Fruit fly (Drosophila melanogaster) whole organism, wandering third instar larva: ENCODE data around the gene Nepl4.
A peak's percentile ranks its signal among the peaks of the same experiment; 100 is the strongest.

Experiments
- CG32264 ChIP-seq: fragments of 200-800 bp; sonication (Bioruptor generic); optimal IDR thresholded peaks from 2 replicates; lab custom pipeline; 2016; ENCODE audit warnings: missing biosample characterization, missing genetic modification characterization
- CG9705 ChIP-seq: fragments of 200-800 bp; sonication (Bioruptor generic); optimal IDR thresholded peaks from 2 replicates; lab custom pipeline; 2018; ENCODE audit warnings: missing biosample characterization, mild to moderate bottlenecking, missing genetic modification characterization
- Dfd ChIP-seq: fragments of >200 bp; optimal IDR thresholded peaks from 2 replicates; lab custom pipeline; 2017; ENCODE audit warnings: missing biosample characterization, missing genetic modification characterization
- Dif ChIP-seq: fragments of 200-275, 200-300 bp; sonication (Bioruptor generic); optimal IDR thresholded peaks from 2 replicates; lab custom pipeline; 2018; ENCODE audit warnings: missing biosample characterization, missing genetic modification characterization; ENCODE audit not compliant: partially characterized antibody
- dl ChIP-seq, 2 experiments: fragments of 175-275, 200-275 bp in 1 of 2; fragments of 200-275 bp in 1 of 2; sonication (Bioruptor generic); optimal IDR thresholded peaks; lab custom pipeline; 2018; ENCODE audit warnings: mild to moderate bottlenecking in 2 of 2, missing biosample characterization in 2 of 2, missing genetic modification characterization in 2 of 2, moderate library complexity in 2 of 2; ENCODE audit not compliant: partially characterized antibody in 2 of 2, insufficient read depth in 1 of 2
- rgr ChIP-seq: fragments of 200-800 bp; sonication (Bioruptor generic); optimal IDR thresholded peaks from 3 replicates; lab custom pipeline; 2016; ENCODE audit warnings: missing biosample characterization, mild to moderate bottlenecking, missing genetic modification characterization
- sv ChIP-seq: fragments of 200-800 bp; sonication (Bioruptor generic); optimal IDR thresholded peaks from 3 replicates; lab custom pipeline; 2016; ENCODE audit warnings: missing biosample characterization, missing genetic modification characterization

DNA sequence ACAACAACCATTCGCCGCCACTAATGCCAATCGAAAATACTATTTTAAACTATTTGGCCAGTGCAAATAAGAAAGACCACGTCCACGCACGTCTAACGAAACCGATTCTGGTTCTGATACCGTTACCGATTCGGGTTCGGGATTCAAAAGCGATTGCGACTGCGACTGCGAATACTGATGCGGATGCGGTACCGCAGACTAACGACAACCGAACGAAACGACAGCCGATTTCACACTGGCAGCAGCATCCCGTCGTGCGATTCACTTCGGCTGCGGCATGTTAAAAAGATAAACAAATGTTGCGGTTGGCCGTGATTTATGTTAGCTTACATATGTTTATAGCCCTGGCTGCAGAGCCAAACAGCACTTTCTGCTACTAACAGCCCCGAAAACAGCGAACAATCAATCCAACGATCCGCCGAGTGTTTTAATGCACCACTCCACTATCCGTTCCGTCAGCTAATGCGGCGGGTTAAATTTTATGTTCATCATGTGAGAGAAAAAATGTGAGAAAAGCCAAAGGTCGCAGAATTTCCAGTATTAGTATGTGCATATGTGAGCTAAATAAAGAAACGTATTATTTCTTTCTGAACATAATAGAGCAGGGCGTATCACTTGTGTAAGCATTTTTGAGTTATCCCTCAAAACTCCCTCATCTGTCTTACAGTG lies 43.5 kb downstream of the Nepl4 start, which contains the start of gene DIP-epsilon:
- TF ChIP-seq sv (GFP tag; lab: Kevin White, UChicago): no peak
- no peak for TF ChIP-seq CG32264 (GFP tag; lab: Kevin White, UChicago)
- TF ChIP-seq dl (GFP tag; optimal IDR thresholded peaks at IDR 0.05; lab: Kevin White, UChicago; ENCODE audit: insufficient read depth in 1 of 2, partially characterized antibody in 2 of 2): no peak
- peak; percentile 29 for TF ChIP-seq Dif (GFP tag; lab: Kevin White, UChicago)
- no peak for TF ChIP-seq Dfd
- TF ChIP-seq CG9705 (GFP tag; lab: Kevin White, UChicago): no peak
- no peak for TF ChIP-seq rgr (GFP tag; lab: Kevin White, UChicago)
